Worm (Caenorhabditis elegans): ENCODE results near the gene srg-3.

Gene srg-3

ce11 chrIII:6290469-6291182 lies 20.4 kb upstream of the srg-3 start:
- TF ChIP-seq dao-5 (tag; optimal IDR thresholded peaks at IDR 0.05) (no peak), him-1 (tag; optimal IDR thresholded peaks at IDR 0.05) (no peak), W03F9.2 (tag; optimal IDR thresholded peaks at IDR 0.05) (no peak)

ce11 chrIII:6289366-6289765 lies 19.2 kb upstream of the srg-3 start:
- no peak for TF ChIP-seq W03F9.2 (tag; optimal IDR thresholded peaks at IDR 0.05)
- no peak for TF ChIP-seq him-1 (tag; optimal IDR thresholded peaks at IDR 0.05)
- TF ChIP-seq dao-5 (tag; optimal IDR thresholded peaks at IDR 0.05), result no peak

- TF ChIP-seq W03F9.2 (tag; optimal IDR thresholded peaks at IDR 0.05), result no peak
- no peak for TF ChIP-seq him-1 (tag; optimal IDR thresholded peaks at IDR 0.05)
- no peak for TF ChIP-seq dao-5 (tag; optimal IDR thresholded peaks at IDR 0.05)
These were observed 17.0 kb upstream of the srg-3 start, which contains the start of gene F47D12.6 for ce11 chrIII:6287195-6287594. TSS of gene F47D12.6 (minus strand) at chrIII:6287295.

ce11 chrIII:6285890-6286289 lies 15.7 kb upstream of the srg-3 start, which contains the start of gene gadr-3:
TSS of gene gadr-3 (minus strand) at chrIII:6285990.
- TF ChIP-seq him-1 (tag; optimal IDR thresholded peaks at IDR 0.05) (no peak), W03F9.2 (tag; optimal IDR thresholded peaks at IDR 0.05) (no peak), dao-5 (tag; optimal IDR thresholded peaks at IDR 0.05) (no peak)

- TF ChIP-seq him-1 (tag; optimal IDR thresholded peaks at IDR 0.05), result no peak
- no peak for TF ChIP-seq W03F9.2 (tag; optimal IDR thresholded peaks at IDR 0.05)
- no peak for TF ChIP-seq dao-5 (tag; optimal IDR thresholded peaks at IDR 0.05)
These were observed 12.8 kb upstream of the srg-3 start for ce11 chrIII:6283024-6283423.

ce11 chrIII:6280070-6280596 lies 10.0 kb upstream of the srg-3 start, which contains the start of gene hmg-1.2:
TSS of gene hmg-1.2 (plus strand) at chrIII:6280380.
- TF ChIP-seq W03F9.2 (tag; optimal IDR thresholded peaks at IDR 0.05), result peak; percentile 69
- peak; percentile 46 for TF ChIP-seq him-1 (tag; optimal IDR thresholded peaks at IDR 0.05)
- peak; percentile 23 for TF ChIP-seq dao-5 (tag; optimal IDR thresholded peaks at IDR 0.05)

ce11 chrIII:6279453-6279852 lies 9.3 kb upstream of the srg-3 start:
- TF ChIP-seq dao-5 (tag; optimal IDR thresholded peaks at IDR 0.05) (no peak), him-1 (tag; optimal IDR thresholded peaks at IDR 0.05) (no peak), W03F9.2 (tag; optimal IDR thresholded peaks at IDR 0.05) (no peak)

- no peak for TF ChIP-seq him-1 (tag; optimal IDR thresholded peaks at IDR 0.05)
- peak; percentile 80 for TF ChIP-seq W03F9.2 (tag; optimal IDR thresholded peaks at IDR 0.05)
- TF ChIP-seq dao-5 (tag; optimal IDR thresholded peaks at IDR 0.05), result no peak
These were observed 8.2 kb upstream of the srg-3 start, which contains the start of gene C18F10.7 for ce11 chrIII:6278301-6278827. TSS of gene C18F10.7 (minus strand) at chrIII:6278351.

ce11 chrIII:6272868-6273267 lies 2.7 kb upstream of the srg-3 start, which contains the start of gene C18F10.2:
TSS of gene C18F10.2 (plus strand) at chrIII:6273168.
- TF ChIP-seq dao-5 (tag; optimal IDR thresholded peaks at IDR 0.05) (no peak), him-1 (tag; optimal IDR thresholded peaks at IDR 0.05) (no peak), W03F9.2 (tag; optimal IDR thresholded peaks at IDR 0.05) (no peak)

- no peak for TF ChIP-seq dao-5 (tag; optimal IDR thresholded peaks at IDR 0.05)
- TF ChIP-seq W03F9.2 (tag; optimal IDR thresholded peaks at IDR 0.05), result no peak
- TF ChIP-seq him-1 (tag; optimal IDR thresholded peaks at IDR 0.05), result no peak
These were observed 2.1 kb downstream of the srg-3 start, which contains the start of gene srg-7 for ce11 chrIII:6268061-6268460. TSS of gene srg-7 (minus strand) at chrIII:6268161.

ce11 chrIII:6265911-6266310 lies 4.3 kb downstream of the srg-3 start, which contains the start of gene srg-6:
TSS of gene srg-6 (minus strand) at chrIII:6266011.
- TF ChIP-seq W03F9.2 (tag; optimal IDR thresholded peaks at IDR 0.05) (no peak), dao-5 (tag; optimal IDR thresholded peaks at IDR 0.05) (no peak), him-1 (tag; optimal IDR thresholded peaks at IDR 0.05) (no peak)

- no peak for TF ChIP-seq dao-5 (tag; optimal IDR thresholded peaks at IDR 0.05)
- no peak for TF ChIP-seq him-1 (tag; optimal IDR thresholded peaks at IDR 0.05)
- no peak for TF ChIP-seq W03F9.2 (tag; optimal IDR thresholded peaks at IDR 0.05)
These were observed 5.7 kb downstream of the srg-3 start, which contains the start of gene srg-5 for ce11 chrIII:6264447-6264846. TSS of gene srg-5 (minus strand) at chrIII:6264547.

ce11 chrIII:6261985-6262384 lies 8.2 kb downstream of the srg-3 start, which contains the start of gene srg-4:
TSS of gene srg-4 (minus strand) at chrIII:6262085.
- TF ChIP-seq W03F9.2 (tag; optimal IDR thresholded peaks at IDR 0.05), result no peak
- TF ChIP-seq dao-5 (tag; optimal IDR thresholded peaks at IDR 0.05), result no peak
- TF ChIP-seq him-1 (tag; optimal IDR thresholded peaks at IDR 0.05), result no peak

- TF ChIP-seq W03F9.2 (tag; optimal IDR thresholded peaks at IDR 0.05), result no peak
- TF ChIP-seq him-1 (tag; optimal IDR thresholded peaks at IDR 0.05), result no peak
- no peak for TF ChIP-seq dao-5 (tag; optimal IDR thresholded peaks at IDR 0.05)
These were observed 10.1 kb downstream of the srg-3 start, which contains the start of gene srg-2 for ce11 chrIII:6260115-6260514. TSS of gene srg-2 (minus strand) at chrIII:6260215.
